Fruit fly (Drosophila melanogaster): ENCODE data around the gene CG11842.

Gene CG11842

dm6 chr3R:29075631-29076398 is 23.3 kb downstream of the CG11842 start (continued):
- TF ChIP-seq Sox102F (GFP tag; optimal IDR thresholded peaks at IDR 0.05): peak; percentile 43
- no peak for TF ChIP-seq CG34406 (GFP tag; optimal IDR thresholded peaks at IDR 0.05)
- TF ChIP-seq CG1621 (tag; optimal IDR thresholded peaks at IDR 0.05): no peak
- peak; percentile 15 for TF ChIP-seq fd59A (GFP tag; optimal IDR thresholded peaks at IDR 0.05)
- TF ChIP-seq dac (GFP tag; optimal IDR thresholded peaks at IDR 0.05): no peak
- TF ChIP-seq CG6163 (GFP tag; IDR thresholded peaks at IDR 0.05): no peak
- peak; percentile 17 for TF ChIP-seq dsx (GFP tag; optimal IDR thresholded peaks at IDR 0.05; ENCODE audit: poor library complexity, severe bottlenecking)
- TF ChIP-seq Met (GFP tag; optimal IDR thresholded peaks at IDR 0.05): peak; percentile 71
- 0 out of 2 replicates have a peak, but pooled peaks have one; percentile 18 for TF ChIP-seq CG15336 (GFP tag; IDR thresholded peaks at IDR 0.05)
- peak; percentile 66 for TF ChIP-seq Hr39 (GFP tag; optimal IDR thresholded peaks at IDR 0.05)
- peak; percentile 13 for TF ChIP-seq CG9139 (GFP tag; optimal IDR thresholded peaks at IDR 0.05)
- TF ChIP-seq CG32006 (GFP tag; optimal IDR thresholded peaks at IDR 0.05): peak; percentile 39
- TF ChIP-seq CG11902 (GFP tag; optimal IDR thresholded peaks at IDR 0.05): no peak
- TF ChIP-seq spab (GFP tag; optimal IDR thresholded peaks at IDR 0.05): peak; percentile 25
- no peak for TF ChIP-seq CG8319 (GFP tag; optimal IDR thresholded peaks at IDR 0.05)

dm6 chr3R:29076609-29077008 is 24.1 kb downstream of the CG11842 start:
- TF ChIP-seq Hr4 (GFP tag; optimal IDR thresholded peaks at IDR 0.05) (no peak), CG7368 (GFP tag; optimal IDR thresholded peaks at IDR 0.05) (no peak), achi (GFP tag; optimal IDR thresholded peaks at IDR 0.05) (no peak), lz (GFP tag; optimal IDR thresholded peaks at IDR 0.05) (no peak), esn (GFP tag; optimal IDR thresholded peaks at IDR 0.05) (no peak), OdsH (GFP tag; optimal IDR thresholded peaks at IDR 0.05) (no peak), Blimp-1 (GFP tag; optimal IDR thresholded peaks at IDR 0.05) (no peak), CG6854 (GFP tag; optimal IDR thresholded peaks at IDR 0.05) (no peak), Eip75B (GFP tag; optimal IDR thresholded peaks at IDR 0.05) (no peak), CG6792 (GFP tag; optimal IDR thresholded peaks at IDR 0.05) (no peak), Sox14 (GFP tag; optimal IDR thresholded peaks at IDR 0.05) (no peak), CG31627 (GFP tag; optimal IDR thresholded peaks at IDR 0.05) (no peak), topi (GFP tag; optimal IDR thresholded peaks at IDR 0.05) (no peak), CG16779 (tag; optimal IDR thresholded peaks at IDR 0.05) (no peak), CG8119 (GFP tag; IDR thresholded peaks at IDR 0.05) (no peak), Sox15 (GFP tag; optimal IDR thresholded peaks at IDR 0.05) (no peak), CG8632 (GFP tag; optimal IDR thresholded peaks at IDR 0.05) (no peak), CG6808 (GFP tag; optimal IDR thresholded peaks at IDR 0.05) (no peak), fd85E (GFP tag; optimal IDR thresholded peaks at IDR 0.05) (no peak), ss (GFP tag; optimal IDR thresholded peaks at IDR 0.05) (no peak)

- no peak for TF ChIP-seq lz (GFP tag; optimal IDR thresholded peaks at IDR 0.05)
- no peak for TF ChIP-seq CG10669 (GFP tag; optimal IDR thresholded peaks at IDR 0.05)
- TF ChIP-seq acj6 (GFP tag; optimal IDR thresholded peaks at IDR 0.05): no peak
- TF ChIP-seq fkh (GFP tag; optimal IDR thresholded peaks at IDR 0.05): peak; percentile 70
- TF ChIP-seq CG8119 (GFP tag; IDR thresholded peaks at IDR 0.05): no peak
- no peak for TF ChIP-seq Met (GFP tag; optimal IDR thresholded peaks at IDR 0.05)
- TF ChIP-seq CG31627 (GFP tag; optimal IDR thresholded peaks at IDR 0.05): no peak
- no peak for TF ChIP-seq Sox14 (GFP tag; optimal IDR thresholded peaks at IDR 0.05)
- 0 out of 3 replicates have a peak, but pooled peaks have one; percentile 35 for TF ChIP-seq eg (GFP tag; IDR thresholded peaks at IDR 0.05)
- no peak for TF ChIP-seq CG8632 (GFP tag; optimal IDR thresholded peaks at IDR 0.05)
- TF ChIP-seq CG16779 (tag; optimal IDR thresholded peaks at IDR 0.05): no peak
- no peak for TF ChIP-seq CG8319 (GFP tag; optimal IDR thresholded peaks at IDR 0.05)
- no peak for TF ChIP-seq CG6163 (GFP tag; IDR thresholded peaks at IDR 0.05)
- peak; percentile 25 for TF ChIP-seq Eip78C (GFP tag)
- TF ChIP-seq CG11902 (GFP tag; optimal IDR thresholded peaks at IDR 0.05): no peak
- TF ChIP-seq Hr4 (GFP tag; optimal IDR thresholded peaks at IDR 0.05): no peak
- no peak for TF ChIP-seq ss (GFP tag; optimal IDR thresholded peaks at IDR 0.05)
- TF ChIP-seq cyc (GFP tag; optimal IDR thresholded peaks at IDR 0.05): no peak
- no peak for TF ChIP-seq vri (GFP tag; optimal IDR thresholded peaks at IDR 0.05)
- TF ChIP-seq Ets21C (GFP tag; optimal IDR thresholded peaks at IDR 0.05): no peak
- no peak for TF ChIP-seq CG6808 (GFP tag; optimal IDR thresholded peaks at IDR 0.05)
- no peak for TF ChIP-seq topi (GFP tag; optimal IDR thresholded peaks at IDR 0.05)
- no peak for TF ChIP-seq CG11294 (GFP tag; IDR thresholded peaks at IDR 0.05)
Measured at dm6 chr3R:29077572-29077971, 25.1 kb downstream of the CG11842 start.

Data from whole organism, prepupa.